Fruit fly (Drosophila melanogaster) whole organism, embryonic: ENCODE results near the gene CG32708.

Experiments
- Adf1 ChIP-seq: fragments of 200-800 bp; sonication (Bioruptor generic); IDR thresholded peaks from 2 replicates; pipeline ENCODE4 v1.3.6; 2022; ENCODE audit warnings: missing biosample characterization, missing genetic modification characterization
- B-H1 ChIP-seq: fragments of 200-800 bp; sonication (Bioruptor generic); IDR thresholded peaks from 3 replicates; pipeline ENCODE4 v1.3.6; 2022; ENCODE audit warnings: missing biosample characterization, missing genetic modification characterization
- CG1024 ChIP-seq: fragments of 200-800 bp; sonication (Bioruptor generic); IDR thresholded peaks from 2 replicates; pipeline ENCODE4 v1.3.6; 2022; ENCODE audit warnings: missing biosample characterization, missing genetic modification characterization
- CG10366 ChIP-seq: fragments of 200-800 bp; sonication (Bioruptor generic); IDR thresholded peaks from 2 replicates; pipeline ENCODE4 v1.3.6; 2022; ENCODE audit warnings: missing biosample characterization, missing genetic modification characterization
- CG10462 ChIP-seq: fragments of 200-800 bp; sonication (Bioruptor generic); optimal IDR thresholded peaks from 2 replicates; lab custom pipeline; 2016; ENCODE audit warnings: missing biosample characterization, missing genetic modification characterization
- CG13424 ChIP-seq: fragments of 200-800 bp; sonication (Bioruptor generic); optimal IDR thresholded peaks from 2 replicates; lab custom pipeline; 2019; ENCODE audit warnings: missing biosample characterization, mild to moderate bottlenecking, missing genetic modification characterization, moderate library complexity
- CG14965 ChIP-seq: fragments of 200-800 bp; sonication (Bioruptor generic); optimal IDR thresholded peaks from 2 replicates; lab custom pipeline; 2016; ENCODE audit warnings: missing biosample characterization, missing genetic modification characterization, borderline replicate concordance
- CG15269 ChIP-seq: fragments of 200-800 bp; sonication (Bioruptor generic); optimal IDR thresholded peaks from 2 replicates; lab custom pipeline; 2018; ENCODE audit warnings: missing biosample characterization, mild to moderate bottlenecking, missing genetic modification characterization, moderate library complexity
- CG15601 ChIP-seq: fragments of 200-800 bp; sonication (Bioruptor generic); optimal IDR thresholded peaks from 3 replicates; lab custom pipeline; 2019; ENCODE audit warnings: missing biosample characterization, mild to moderate bottlenecking, missing genetic modification characterization, moderate library complexity
- CG16863 ChIP-seq: fragments of 200-800 bp; sonication (Bioruptor generic); optimal IDR thresholded peaks from 3 replicates; lab custom pipeline; 2016; ENCODE audit warnings: missing biosample characterization, missing genetic modification characterization
- CG18619 ChIP-seq: fragments of 200-800 bp; sonication (Bioruptor generic); optimal IDR thresholded peaks from 3 replicates; lab custom pipeline; 2017; ENCODE audit warnings: missing biosample characterization, mild to moderate bottlenecking, missing genetic modification characterization
- CG2116 ChIP-seq: fragments of 200-800 bp; sonication (Bioruptor generic); optimal IDR thresholded peaks from 3 replicates; lab custom pipeline; 2018; ENCODE audit warnings: missing biosample characterization, mild to moderate bottlenecking, missing genetic modification characterization
- CG31441 ChIP-seq: fragments of 200-800 bp; sonication (Bioruptor generic); IDR thresholded peaks from 2 replicates; pipeline ENCODE4 v1.3.6; 2022; ENCODE audit warnings: missing biosample characterization, missing genetic modification characterization
- CG3281 ChIP-seq: fragments of 200-800 bp; sonication (Bioruptor generic); optimal IDR thresholded peaks from 3 replicates; lab custom pipeline; 2017; ENCODE audit warnings: missing biosample characterization, mild to moderate bottlenecking, missing genetic modification characterization
- CG34422 ChIP-seq: fragments of 200-800 bp; sonication (Bioruptor generic); IDR thresholded peaks from 3 replicates; pipeline ENCODE4 v1.3.6; 2022; ENCODE audit warnings: missing biosample characterization, missing genetic modification characterization
- CG3847 ChIP-seq: fragments of 200-800 bp; sonication (Bioruptor generic); IDR thresholded peaks from 2 replicates; pipeline ENCODE4 v1.3.6; 2022; ENCODE audit warnings: missing biosample characterization, missing genetic modification characterization
- CG4404 ChIP-seq: fragments of 200-800 bp; sonication (Bioruptor generic); IDR thresholded peaks from 2 replicates; pipeline ENCODE4 v1.3.6; 2022; ENCODE audit warnings: missing biosample characterization, missing genetic modification characterization
- CG4707 ChIP-seq: fragments of 200-800 bp; sonication (Bioruptor generic); optimal IDR thresholded peaks from 2 replicates; lab custom pipeline; 2018; ENCODE audit warnings: missing biosample characterization, mild to moderate bottlenecking, missing genetic modification characterization, moderate library complexity
- CG7357 ChIP-seq: fragments of 200-800 bp; sonication (Bioruptor generic); IDR thresholded peaks from 3 replicates; pipeline ENCODE4 v1.3.6; 2022; ENCODE audit warnings: missing biosample characterization, missing genetic modification characterization
- CG9797 ChIP-seq: fragments of 200-800 bp; sonication (Bioruptor generic); optimal IDR thresholded peaks from 3 replicates; lab custom pipeline; 2018; ENCODE audit warnings: missing biosample characterization, mild to moderate bottlenecking, missing genetic modification characterization
- Fer1 ChIP-seq: fragments of 200-800 bp; sonication (Bioruptor generic); optimal IDR thresholded peaks from 2 replicates; lab custom pipeline; 2017; ENCODE audit warnings: missing biosample characterization, mild to moderate bottlenecking, missing genetic modification characterization
- H15 ChIP-seq: fragments of 200-800 bp; sonication (Bioruptor generic); IDR thresholded peaks from 3 replicates; pipeline ENCODE4 v1.3.6; 2022; ENCODE audit warnings: missing biosample characterization, missing genetic modification characterization
- Hr78 ChIP-seq, 2 experiments: fragments of 200-800 bp in 1 of 2; fragments of >200 bp in 1 of 2; sonication (Bioruptor generic) in 1 of 2; optimal IDR thresholded peaks; 2 replicates each; lab custom pipeline; 2017 to 2019; ENCODE audit warnings: missing biosample characterization in 2 of 2, missing genetic modification characterization in 2 of 2, mild to moderate bottlenecking in 1 of 2, moderate library complexity in 1 of 2
- Lim3 ChIP-seq: fragments of 200-800 bp; sonication (Bioruptor generic); IDR thresholded peaks from 2 replicates; pipeline ENCODE4 v1.3.6; 2022; ENCODE audit warnings: missing biosample characterization, missing genetic modification characterization
- NFAT ChIP-seq: fragments of 200-800 bp; sonication (Bioruptor generic); IDR thresholded peaks from 2 replicates; pipeline ENCODE4 v1.3.6; 2022; ENCODE audit warnings: missing biosample characterization, missing genetic modification characterization
- Oaz ChIP-seq: fragments of 200-800 bp; sonication (Bioruptor generic); IDR thresholded peaks from 2 replicates; pipeline ENCODE4 v1.3.6; 2022; ENCODE audit warnings: missing biosample characterization, missing genetic modification characterization
- Poxn ChIP-seq: fragments of 200-800 bp; sonication (Bioruptor generic); IDR thresholded peaks from 2 replicates; pipeline ENCODE4 v1.3.6; 2022; ENCODE audit warnings: missing biosample characterization, missing genetic modification characterization
- Ravus ChIP-seq: fragments of 200-800 bp; sonication (Bioruptor generic); IDR thresholded peaks from 2 replicates; pipeline ENCODE4 v1.3.6; 2022; ENCODE audit warnings: missing biosample characterization, missing genetic modification characterization
- Usf ChIP-seq: fragments of 200-800 bp; sonication (Bioruptor generic); optimal IDR thresholded peaks from 2 replicates; lab custom pipeline; 2017; ENCODE audit warnings: missing genotype, missing biosample characterization, missing genetic modification characterization
- abd-A ChIP-seq: fragments of 200-800 bp; sonication (Bioruptor generic); optimal IDR thresholded peaks from 3 replicates; lab custom pipeline; 2019; ENCODE audit warnings: missing biosample characterization, mild to moderate bottlenecking, missing genetic modification characterization, moderate library complexity
- aop ChIP-seq: fragments of 200-800 bp; sonication (Bioruptor generic); IDR thresholded peaks from 2 replicates; pipeline ENCODE4 v1.3.6; 2022; ENCODE audit warnings: missing biosample characterization, missing genetic modification characterization
- ara ChIP-seq: fragments of 200-800 bp; sonication (Bioruptor generic); IDR thresholded peaks from 2 replicates; pipeline ENCODE4 v1.3.6; 2022; ENCODE audit warnings: missing biosample characterization, missing genetic modification characterization
- az2 ChIP-seq: fragments of 200-800 bp; sonication (Bioruptor generic); optimal IDR thresholded peaks from 3 replicates; lab custom pipeline; 2016; ENCODE audit warnings: missing biosample characterization, missing genetic modification characterization
- bab2 ChIP-seq: fragments of 200-800 bp; sonication (Bioruptor generic); optimal IDR thresholded peaks from 2 replicates; lab custom pipeline; 2016; ENCODE audit warnings: missing biosample characterization, missing genetic modification characterization
- bbx ChIP-seq: fragments of 200-800 bp; sonication (Bioruptor generic); IDR thresholded peaks from 2 replicates; pipeline ENCODE4 v1.3.6; 2022; ENCODE audit warnings: missing biosample characterization, missing genetic modification characterization; ENCODE audit not compliant: partially characterized antibody
- chm ChIP-seq: fragments of 200-800 bp; sonication (Bioruptor generic); IDR thresholded peaks from 2 replicates; pipeline ENCODE4 v1.3.6; 2022; ENCODE audit warnings: missing biosample characterization, missing genetic modification characterization
- chn ChIP-seq: fragments of 200-800 bp; sonication (Bioruptor generic); optimal IDR thresholded peaks from 2 replicates; lab custom pipeline; 2016; ENCODE audit warnings: missing biosample characterization, missing genetic modification characterization
- dpn ChIP-seq, 2 experiments: fragments of 200-800 bp; sonication (Bioruptor generic); optimal IDR thresholded peaks; 3 replicates each; lab custom pipeline; 2016; ENCODE audit warnings: missing biosample characterization in 2 of 2, missing genetic modification characterization in 2 of 2
- dysf ChIP-seq: fragments of 200-800 bp; sonication (Bioruptor generic); IDR thresholded peaks from 3 replicates; pipeline ENCODE4 v1.3.6; 2022; ENCODE audit warnings: missing biosample characterization, missing genetic modification characterization
- kah ChIP-seq: fragments of 200-800 bp; sonication (Bioruptor generic); optimal IDR thresholded peaks from 2 replicates; lab custom pipeline; 2018; ENCODE audit warnings: missing biosample characterization, mild to moderate bottlenecking, missing genetic modification characterization
- mirr ChIP-seq: fragments of 200-800 bp; sonication (Bioruptor generic); optimal IDR thresholded peaks from 3 replicates; lab custom pipeline; 2018; ENCODE audit warnings: missing biosample characterization, mild to moderate bottlenecking, missing genetic modification characterization
- nerfin-2 ChIP-seq: fragments of 200-800 bp; sonication (Bioruptor generic); IDR thresholded peaks from 2 replicates; pipeline ENCODE4 v1.3.6; 2022; ENCODE audit warnings: missing biosample characterization, missing genetic modification characterization; ENCODE audit not compliant: partially characterized antibody
- nmo ChIP-seq: fragments of 200-800 bp; sonication (Bioruptor generic); optimal IDR thresholded peaks from 2 replicates; lab custom pipeline; 2018; ENCODE audit warnings: missing biosample characterization, mild to moderate bottlenecking, missing genetic modification characterization, moderate library complexity
- odd ChIP-seq: fragments of 200-800 bp; sonication (Bioruptor generic); optimal IDR thresholded peaks from 2 replicates; lab custom pipeline; 2017; ENCODE audit warnings: missing biosample characterization, mild to moderate bottlenecking, missing genetic modification characterization
- rib ChIP-seq: fragments of 200-800 bp; sonication (Bioruptor generic); IDR thresholded peaks from 2 replicates; pipeline ENCODE4 v1.3.6; 2022; ENCODE audit warnings: missing biosample characterization, missing genetic modification characterization
- sisA ChIP-seq: fragments of 200-800 bp; sonication (Bioruptor generic); IDR thresholded peaks from 2 replicates; pipeline ENCODE4 v1.3.6; 2022; ENCODE audit warnings: missing biosample characterization, missing genetic modification characterization
- tll ChIP-seq, 2 experiments: fragments of 200-800 bp in 1 of 2; fragments of >200 bp in 1 of 2; sonication (Bioruptor generic) in 1 of 2; optimal IDR thresholded peaks; 2 replicates each; lab custom pipeline; 2017 to 2019; ENCODE audit warnings: missing biosample characterization in 2 of 2, missing genetic modification characterization in 2 of 2, mild to moderate bottlenecking in 1 of 2, moderate library complexity in 1 of 2
- tup ChIP-seq: fragments of 200-800 bp; sonication (Bioruptor generic); optimal IDR thresholded peaks from 2 replicates; lab custom pipeline; 2016; ENCODE audit warnings: missing biosample characterization, mild to moderate bottlenecking, missing genetic modification characterization, moderate library complexity
- unpg ChIP-seq: fragments of 200-800 bp; sonication (Bioruptor generic); optimal IDR thresholded peaks from 3 replicates; lab custom pipeline; 2018; ENCODE audit warnings: missing biosample characterization, mild to moderate bottlenecking, missing genetic modification characterization, moderate library complexity
- vnd ChIP-seq: fragments of 200-800 bp; sonication (Bioruptor generic); IDR thresholded peaks from 3 replicates; pipeline ENCODE4 v1.3.6; 2022; ENCODE audit warnings: missing biosample characterization, missing genetic modification characterization; ENCODE audit not compliant: partially characterized antibody

Gene CG32708

dm6 chrX:9041789-9042456 lies 43.8 kb upstream of the CG32708 start (continued):
- TF ChIP-seq H15 (GFP tag; lab: Robert Waterston, UW) (no peak), Usf (GFP tag; lab: Kevin White, UChicago) (peak; percentile 29), vnd (no peak), Oaz (GFP tag; lab: Robert Waterston, UW) (no peak), CG2116 (no peak), CG15601 (tag; lab: Kevin White, UChicago) (peak; percentile 38), Fer1 (GFP tag; lab: Kevin White, UChicago) (no peak), CG4707 (GFP tag; lab: Kevin White, UChicago) (peak; percentile 19), CG10462 (no peak), abd-A (tag; lab: Kevin White, UChicago) (no peak), CG3847 (GFP tag; lab: Robert Waterston, UW) (no peak), B-H1 (peak; percentile 30; the same call in 1 of the 3 replicates), CG1024 (GFP tag; lab: Robert Waterston, UW) (no peak), bab2 (GFP tag; lab: Kevin White, UChicago) (peak; percentile 60), Lim3 (GFP tag; lab: Robert Waterston, UW) (no peak), kah (GFP tag; lab: Kevin White, UChicago) (no peak), CG18619 (peak; percentile 37), tll (GFP tag; optimal IDR thresholded peaks at IDR 0.05; lab: Kevin White, UChicago) (peak in 1 of 2 experiments; percentile 64), CG34422 (GFP tag; lab: Robert Waterston, UW) (no peak), az2 (GFP tag; lab: Kevin White, UChicago) (peak; percentile 56), Poxn (GFP tag; lab: Robert Waterston, UW) (no peak), mirr (no peak), odd (GFP tag; lab: Kevin White, UChicago) (peak; percentile 45), CG15269 (tag; lab: Kevin White, UChicago) (peak; percentile 47), CG16863 (GFP tag; lab: Kevin White, UChicago) (peak; percentile 33), ara (GFP tag; lab: Robert Waterston, UW) (0 out of 2 replicates have a peak, but pooled peaks have one; percentile 47), Adf1 (GFP tag; lab: Robert Waterston, UW) (no peak), chm (no peak), Ravus (GFP tag; lab: Robert Waterston, UW) (no peak), Hr78 (GFP tag; optimal IDR thresholded peaks at IDR 0.05; lab: Kevin White, UChicago) (no peak), CG13424 (peak; percentile 50), CG9797 (no peak), CG7357 (no peak), nmo (GFP tag; lab: Kevin White, UChicago) (peak; percentile 85), CG14965 (no peak), CG4404 (GFP tag; lab: Robert Waterston, UW) (0 out of 2 replicates have a peak, but pooled peaks have one; percentile 38), nerfin-2 (GFP tag; lab: Robert Waterston, UW) (no peak), rib (GFP tag; lab: Robert Waterston, UW) (no peak), CG31441 (GFP tag; lab: Robert Waterston, UW) (peak; percentile 48; the same call in 1 of the 2 replicates), dpn (GFP tag; optimal IDR thresholded peaks at IDR 0.05; lab: Kevin White, UChicago) (peak; percentile 28 to 49), bbx (GFP tag; lab: Robert Waterston, UW) (no peak), chn (peak; percentile 29), NFAT (no peak), tup (GFP tag; lab: Kevin White, UChicago) (no peak), CG10366 (peak; percentile 38; the same call in 1 of the 2 replicates), CG3281 (peak; percentile 27), unpg (GFP tag; lab: Kevin White, UChicago) (peak; percentile 8), dysf (GFP tag; lab: Robert Waterston, UW) (peak; percentile 57; the same call in 2 of the 3 replicates), sisA (GFP tag; lab: Robert Waterston, UW) (no peak; the same call in 1 of the 2 replicates), aop (GFP tag; lab: Robert Waterston, UW) (no peak)
